Fruit fly (Drosophila melanogaster) whole organism, embryonic: ENCODE data around the gene RfC3.

ENCODE experiments used
- Bgb ChIP-seq: fragments of 200-800 bp; sonication (Bioruptor generic); IDR thresholded peaks from 2 replicates; pipeline ENCODE4 v1.3.6; 2022; ENCODE audit warnings: missing biosample characterization, missing genetic modification characterization; ENCODE audit not compliant: partially characterized antibody
- Blimp-1 ChIP-seq: fragments of 200-800 bp; sonication (Bioruptor generic); optimal IDR thresholded peaks from 3 replicates; lab custom pipeline; 2018; ENCODE audit warnings: missing biosample characterization, missing genetic modification characterization, mild to moderate bottlenecking, moderate library complexity, missing genetic modification reagents
- Bteb2 ChIP-seq: fragments of 200-800 bp; sonication (Bioruptor generic); optimal IDR thresholded peaks from 2 replicates; lab custom pipeline; 2016; ENCODE audit warnings: missing biosample characterization, missing genetic modification characterization
- CG10267 ChIP-seq: fragments of 200-800 bp; sonication (Bioruptor generic); optimal IDR thresholded peaks from 2 replicates; lab custom pipeline; 2018; ENCODE audit warnings: missing biosample characterization, mild to moderate bottlenecking, missing genetic modification characterization, moderate library complexity
- CG11695 ChIP-seq: fragments of 200-800 bp; sonication (Bioruptor generic); IDR thresholded peaks from 3 replicates; pipeline ENCODE4 v1.3.6; 2022; ENCODE audit warnings: missing biosample characterization, missing genetic modification characterization
- CG12942 ChIP-seq: fragments of 200-800 bp; sonication (Bioruptor generic); optimal IDR thresholded peaks from 3 replicates; lab custom pipeline; 2016; ENCODE audit warnings: missing biosample characterization, missing genetic modification characterization
- CG13287 ChIP-seq: fragments of 200-800 bp; sonication (Bioruptor generic); IDR thresholded peaks from 2 replicates; pipeline ENCODE4 v1.3.6; 2022; ENCODE audit warnings: missing biosample characterization, missing genetic modification characterization; ENCODE audit not compliant: partially characterized antibody
- CG14050 ChIP-seq: fragments of 200-800 bp; sonication (Bioruptor generic); IDR thresholded peaks from 3 replicates; pipeline ENCODE4 v1.3.6; 2022; ENCODE audit warnings: missing biosample characterization, missing genetic modification characterization
- CG14441 ChIP-seq: fragments of 200-800 bp; sonication (Bioruptor generic); IDR thresholded peaks from 2 replicates; pipeline ENCODE4 v1.3.6; 2022; ENCODE audit warnings: missing biosample characterization, missing genetic modification characterization
- CG14860 ChIP-seq: fragments of 200-800 bp; sonication (Bioruptor generic); IDR thresholded peaks from 3 replicates; pipeline ENCODE4 v1.3.6; 2022; ENCODE audit warnings: missing biosample characterization, missing genetic modification characterization; ENCODE audit not compliant: partially characterized antibody
- CG15479 ChIP-seq: fragments of 200-800 bp; sonication (Bioruptor generic); optimal IDR thresholded peaks from 3 replicates; lab custom pipeline; 2019; ENCODE audit warnings: missing biosample characterization, mild to moderate bottlenecking, missing genetic modification characterization, moderate library complexity
- CG15696 ChIP-seq: fragments of 200-800 bp; sonication (Bioruptor generic); optimal IDR thresholded peaks from 2 replicates; lab custom pipeline; 2019; ENCODE audit warnings: missing biosample characterization, mild to moderate bottlenecking, missing genetic modification characterization, moderate library complexity
- CG31441 ChIP-seq: fragments of 200-800 bp; sonication (Bioruptor generic); IDR thresholded peaks from 2 replicates; pipeline ENCODE4 v1.3.6; 2022; ENCODE audit warnings: missing biosample characterization, missing genetic modification characterization
- CG32767 ChIP-seq: fragments of 200-800 bp; sonication (Bioruptor generic); IDR thresholded peaks from 2 replicates; pipeline ENCODE4 v1.3.6; 2022; ENCODE audit warnings: missing biosample characterization, missing genetic modification characterization
- CG3838 ChIP-seq: fragments of 200-800 bp; sonication (Bioruptor generic); optimal IDR thresholded peaks from 3 replicates; lab custom pipeline; 2016; ENCODE audit warnings: missing biosample characterization, missing genetic modification characterization
- CG4360 ChIP-seq: fragments of 200-800 bp; sonication (Bioruptor generic); IDR thresholded peaks from 2 replicates; pipeline ENCODE4 v1.3.6; 2022; ENCODE audit warnings: missing biosample characterization, missing genetic modification characterization
- CG6683 ChIP-seq: fragments of 200-800 bp; sonication (Bioruptor generic); optimal IDR thresholded peaks from 2 replicates; lab custom pipeline; 2017; ENCODE audit warnings: missing biosample characterization, mild to moderate bottlenecking, missing genetic modification characterization, missing genetic modification reagents
- CG6791 ChIP-seq: fragments of 200-800 bp; sonication (Bioruptor generic); IDR thresholded peaks from 3 replicates; pipeline ENCODE4 v1.3.6; 2022; ENCODE audit warnings: missing biosample characterization, missing genetic modification characterization; ENCODE audit not compliant: partially characterized antibody
- CG6854 ChIP-seq: fragments of 200-800 bp; sonication (Bioruptor generic); optimal IDR thresholded peaks from 3 replicates; lab custom pipeline; 2017; ENCODE audit warnings: missing biosample characterization, mild to moderate bottlenecking, missing genetic modification characterization
- Fer2 ChIP-seq: fragments of 200-800 bp; sonication (Bioruptor generic); optimal IDR thresholded peaks from 2 replicates; lab custom pipeline; 2018; ENCODE audit warnings: missing biosample characterization, mild to moderate bottlenecking, missing genetic modification characterization, moderate library complexity
- HLHmδ ChIP-seq: fragments of 200-800 bp; sonication (Bioruptor generic); optimal IDR thresholded peaks from 2 replicates; lab custom pipeline; 2018; ENCODE audit warnings: missing biosample characterization, mild to moderate bottlenecking, missing genetic modification characterization, moderate library complexity
- Hmr ChIP-seq: fragments of 200-800 bp; sonication (Bioruptor generic); optimal IDR thresholded peaks from 3 replicates; lab custom pipeline; 2017; ENCODE audit warnings: mild to moderate bottlenecking, missing biosample characterization, missing genetic modification reagents, missing genetic modification characterization
- MTF-1 ChIP-seq: fragments of 200-800 bp; sonication (Bioruptor generic); optimal IDR thresholded peaks from 2 replicates; lab custom pipeline; 2018; ENCODE audit warnings: missing biosample characterization, mild to moderate bottlenecking, missing genetic modification characterization, borderline replicate concordance
- Mad ChIP-seq: fragments of 200-800 bp; sonication (Bioruptor generic); optimal IDR thresholded peaks from 2 replicates; lab custom pipeline; 2016; ENCODE audit warnings: missing biosample characterization, missing genetic modification characterization
- Oaz ChIP-seq: fragments of 200-800 bp; sonication (Bioruptor generic); IDR thresholded peaks from 2 replicates; pipeline ENCODE4 v1.3.6; 2022; ENCODE audit warnings: missing biosample characterization, missing genetic modification characterization
- Usf ChIP-seq: fragments of 200-800 bp; sonication (Bioruptor generic); optimal IDR thresholded peaks from 2 replicates; lab custom pipeline; 2017; ENCODE audit warnings: missing genotype, missing biosample characterization, missing genetic modification characterization
- YL-1 ChIP-seq: fragments of 200-800 bp; sonication (Bioruptor generic); optimal IDR thresholded peaks from 3 replicates; lab custom pipeline; 2017; ENCODE audit warnings: missing biosample characterization, mild to moderate bottlenecking, missing genetic modification characterization
- dmrt11E ChIP-seq: fragments of 200-800 bp; sonication (Bioruptor generic); optimal IDR thresholded peaks from 3 replicates; lab custom pipeline; 2018; ENCODE audit warnings: missing biosample characterization, mild to moderate bottlenecking, missing genetic modification characterization, moderate library complexity
- eve ChIP-seq, 2 experiments: fragments of >200 bp; optimal IDR thresholded peaks; 2 replicates each; lab custom pipeline; 2017; ENCODE audit warnings: missing biosample characterization in 2 of 2, missing genetic modification characterization in 2 of 2
- exex ChIP-seq: fragments of 200-800 bp; sonication (Bioruptor generic); optimal IDR thresholded peaks from 4 replicates; lab custom pipeline; 2018; ENCODE audit warnings: missing biosample characterization, mild to moderate bottlenecking, missing genetic modification characterization, moderate library complexity
- eyg ChIP-seq: fragments of 200-800 bp; sonication (Bioruptor generic); optimal IDR thresholded peaks from 3 replicates; lab custom pipeline; 2016; ENCODE audit warnings: missing biosample characterization, missing genetic modification characterization
- gro ChIP-seq: fragments of 200-800 bp; sonication (Bioruptor generic); optimal IDR thresholded peaks from 2 replicates; lab custom pipeline; 2016; ENCODE audit warnings: missing biosample characterization, missing genetic modification characterization
- gsb ChIP-seq: fragments of 200-800 bp; sonication (Bioruptor generic); IDR thresholded peaks from 2 replicates; pipeline ENCODE4 v1.3.6; 2022; ENCODE audit warnings: missing biosample characterization, missing genetic modification characterization
- h ChIP-seq: fragments of >200 bp; optimal IDR thresholded peaks from 2 replicates; lab custom pipeline; 2017
- jigr1 ChIP-seq: fragments of 200-800 bp; sonication (Bioruptor generic); IDR thresholded peaks from 3 replicates; pipeline ENCODE4 v1.3.6; 2022; ENCODE audit warnings: missing biosample characterization, missing genetic modification characterization
- klu ChIP-seq: fragments of 200-800 bp; sonication (Bioruptor generic); IDR thresholded peaks from 2 replicates; pipeline ENCODE4 v1.3.6; 2022; ENCODE audit warnings: missing biosample characterization, missing genetic modification characterization
- lola ChIP-seq, 3 experiments: fragments of >200 bp in 2 of 3; fragments of 200-800 bp in 1 of 3; sonication (Bioruptor generic) in 1 of 3; optimal IDR thresholded peaks; 2 replicates each; lab custom pipeline; 2017 to 2019; ENCODE audit warnings: missing biosample characterization in 3 of 3, missing genetic modification characterization in 3 of 3, mild to moderate bottlenecking in 1 of 3, moderate library complexity in 1 of 3
- mirr ChIP-seq: fragments of 200-800 bp; sonication (Bioruptor generic); optimal IDR thresholded peaks from 3 replicates; lab custom pipeline; 2018; ENCODE audit warnings: missing biosample characterization, mild to moderate bottlenecking, missing genetic modification characterization
- nerfin-2 ChIP-seq: fragments of 200-800 bp; sonication (Bioruptor generic); IDR thresholded peaks from 2 replicates; pipeline ENCODE4 v1.3.6; 2022; ENCODE audit warnings: missing biosample characterization, missing genetic modification characterization; ENCODE audit not compliant: partially characterized antibody
- p53 ChIP-seq: fragments of 200-800 bp; sonication (Bioruptor generic); optimal IDR thresholded peaks from 2 replicates; lab custom pipeline; 2016; ENCODE audit warnings: missing biosample characterization, missing genetic modification characterization
- peb ChIP-seq: fragments of 200-800 bp; sonication (Bioruptor generic); IDR thresholded peaks from 2 replicates; pipeline ENCODE4 v1.3.6; 2022; ENCODE audit warnings: missing biosample characterization, missing genetic modification characterization
- prd ChIP-seq, 3 experiments: fragments of >200 bp in 2 of 3; fragments of 200-800 bp in 1 of 3; sonication (Bioruptor generic) in 1 of 3; optimal IDR thresholded peaks in 2 of 3; IDR thresholded peaks in 1 of 3; 2 replicates in 2 of 3; 3 replicates in 1 of 3; pipeline versions ENCODE4 v1.3.6 to Lab custom; 2017 to 2022; ENCODE audit warnings: missing biosample characterization in 1 of 3, missing genetic modification characterization in 1 of 3
- ro ChIP-seq: fragments of 200-800 bp; sonication (Bioruptor generic); IDR thresholded peaks from 2 replicates; pipeline ENCODE4 v1.3.6; 2022; ENCODE audit warnings: missing biosample characterization, missing genetic modification characterization
- row ChIP-seq: fragments of 200-800 bp; sonication (Bioruptor generic); IDR thresholded peaks from 3 replicates; pipeline ENCODE4 v1.3.6; 2022; ENCODE audit warnings: missing biosample characterization, missing genetic modification characterization
- schlank ChIP-seq: fragments of 200-800 bp; sonication (Bioruptor generic); optimal IDR thresholded peaks from 2 replicates; lab custom pipeline; 2018; ENCODE audit warnings: missing biosample characterization, mild to moderate bottlenecking, missing genetic modification characterization
- sr ChIP-seq: fragments of 200-800 bp; sonication (Bioruptor generic); IDR thresholded peaks from 3 replicates; pipeline ENCODE4 v1.3.6; 2022; ENCODE audit warnings: missing biosample characterization, missing genetic modification characterization
- wek ChIP-seq: fragments of 200-800 bp; sonication (Bioruptor generic); optimal IDR thresholded peaks from 3 replicates; lab custom pipeline; 2018; ENCODE audit warnings: missing biosample characterization, mild to moderate bottlenecking, missing genetic modification characterization, moderate library complexity
- z ChIP-seq: fragments of 200-800 bp; sonication (Bioruptor generic); IDR thresholded peaks from 3 replicates; pipeline ENCODE4 v1.3.6; 2022; ENCODE audit warnings: missing biosample characterization, missing genetic modification characterization

RfC3 gene

DNA sequence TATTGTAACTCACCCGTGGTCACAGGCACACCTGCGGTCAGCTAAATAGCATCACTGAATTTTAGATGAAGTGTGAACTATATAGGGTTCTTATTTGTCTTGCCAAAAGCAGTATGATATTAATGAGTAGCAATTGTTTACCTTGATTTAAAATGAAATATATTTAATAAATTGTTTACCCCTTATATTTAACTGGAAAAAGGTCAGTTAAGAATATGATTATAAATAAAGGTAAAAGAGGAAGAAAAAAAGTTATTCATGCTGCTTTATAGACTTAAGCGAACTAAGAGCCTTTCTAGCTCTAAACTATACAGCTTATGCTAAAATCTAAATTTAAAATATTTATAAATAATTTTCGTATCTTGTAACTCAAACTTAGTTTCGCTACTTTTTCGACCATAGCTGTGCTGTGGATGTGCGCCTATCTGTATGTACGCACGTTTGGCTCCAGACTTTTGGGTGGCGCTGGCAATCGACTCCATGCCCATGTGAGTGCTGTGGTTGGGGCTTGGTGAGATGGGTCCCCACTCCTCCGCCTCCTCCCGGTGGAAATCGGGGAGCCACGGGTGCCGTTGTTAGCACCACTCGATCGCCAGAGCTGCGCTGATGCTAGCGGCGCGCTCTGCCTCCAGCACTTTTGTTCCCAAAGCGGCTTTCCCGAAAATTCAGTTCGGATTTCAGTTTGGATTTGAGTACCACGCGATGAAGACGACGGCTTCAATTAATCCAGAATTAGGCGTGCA lies 23.2 kb downstream of the RfC3 start, which contains the start of gene loh (continued):
- TF ChIP-seq wek (GFP tag; lab: Kevin White, UChicago) (no peak), CG15696 (peak; percentile 10), CG12942 (GFP tag; lab: Kevin White, UChicago) (no peak), nerfin-2 (GFP tag; lab: Robert Waterston, UW) (no peak), CG14441 (no peak), Blimp-1 (GFP tag; lab: Kevin White, UChicago) (no peak), p53 (GFP tag; lab: Kevin White, UChicago) (no peak), Bteb2 (no peak), sr (no peak), schlank (tag; lab: Kevin White, UChicago) (no peak), CG11695 (GFP tag; lab: Robert Waterston, UW) (peak; percentile 49; the same call in 1 of the 3 replicates), Mad (GFP tag; lab: Kevin White, UChicago) (no peak), CG31441 (GFP tag; lab: Robert Waterston, UW) (peak; percentile 79), eyg (GFP tag; lab: Kevin White, UChicago) (no peak), HLHmδ (GFP tag; lab: Kevin White, UChicago) (no peak), gsb (GFP tag; lab: Robert Waterston, UW) (no peak), CG14050 (GFP tag; lab: Robert Waterston, UW) (no peak), CG10267 (tag; lab: Kevin White, UChicago) (peak; percentile 64), klu (GFP tag; lab: Robert Waterston, UW) (no peak), CG13287 (GFP tag; lab: Robert Waterston, UW) (no peak), CG14860 (GFP tag; lab: Robert Waterston, UW) (no peak), Bgb (GFP tag; lab: Robert Waterston, UW) (no peak), Oaz (GFP tag; lab: Robert Waterston, UW) (no peak), gro (GFP tag; lab: Kevin White, UChicago) (no peak), ro (GFP tag; lab: Robert Waterston, UW) (0 out of 2 replicates have a peak, but pooled peaks have one; percentile 15), MTF-1 (GFP tag; lab: Kevin White, UChicago) (no peak), Fer2 (peak; percentile 2), exex (tag; lab: Kevin White, UChicago) (no peak), CG4360 (GFP tag; lab: Robert Waterston, UW) (no peak), CG32767 (GFP tag; lab: Robert Waterston, UW) (no peak), lola (GFP tag; optimal IDR thresholded peaks at IDR 0.05; lab: Kevin White, UChicago) (peak in 1 of 3 experiments; percentile 79), YL-1 (GFP tag; lab: Kevin White, UChicago) (no peak), Usf (GFP tag; lab: Kevin White, UChicago) (peak; percentile 3), mirr (no peak), CG6791 (GFP tag; lab: Robert Waterston, UW) (no peak), z (GFP tag; lab: Robert Waterston, UW) (0 out of 3 replicates have a peak, but pooled peaks have one; percentile 12), jigr1 (GFP tag; lab: Robert Waterston, UW) (no peak), CG15479 (GFP tag; lab: Kevin White, UChicago) (no peak), Hmr (no peak), CG6854 (GFP tag; lab: Kevin White, UChicago) (peak; percentile 48), h (lab: Kevin White, UChicago) (no peak), CG3838 (GFP tag; lab: Kevin White, UChicago) (no peak), prd (optimal IDR thresholded peaks at IDR 0.05; lab: Kevin White, UChicago) (no peak), prd (GFP tag; IDR thresholded peaks at IDR 0.05; lab: Robert Waterston, UW) (no peak), eve (GFP tag; optimal IDR thresholded peaks at IDR 0.05; lab: Kevin White, UChicago) (peak in 1 of 2 experiments; percentile 84), dmrt11E (tag; lab: Kevin White, UChicago) (peak; percentile 35), row (GFP tag; lab: Robert Waterston, UW) (peak; percentile 76), peb (GFP tag; lab: Robert Waterston, UW) (0 out of 2 replicates have a peak, but pooled peaks have one; percentile 23), CG6683 (peak; percentile 10)
